Fruit fly (Drosophila melanogaster) whole organism, embryonic: ENCODE results near the gene Trl.
A peak's percentile ranks its signal among the peaks of the same experiment; 100 is the strongest.

ENCODE experiments used
- Ada2b ChIP-seq: fragments of 200-800 bp; sonication (Bioruptor generic); IDR thresholded peaks from 2 replicates; pipeline ENCODE4 v1.3.6; 2022; ENCODE audit warnings: missing biosample characterization, missing genetic modification characterization
- Antp ChIP-seq: fragments of 200-800 bp; sonication (Bioruptor generic); optimal IDR thresholded peaks from 3 replicates; lab custom pipeline; 2016; ENCODE audit warnings: missing biosample characterization, missing genetic modification characterization
- Atf-2 ChIP-seq: fragments of 200-800 bp; sonication (Bioruptor generic); optimal IDR thresholded peaks from 2 replicates; lab custom pipeline; 2016; ENCODE audit warnings: missing biosample characterization, missing genetic modification characterization
- Blimp-1 ChIP-seq: fragments of 200-800 bp; sonication (Bioruptor generic); optimal IDR thresholded peaks from 3 replicates; lab custom pipeline; 2018; ENCODE audit warnings: missing biosample characterization, missing genetic modification characterization, mild to moderate bottlenecking, moderate library complexity, missing genetic modification reagents
- Bteb2 ChIP-seq: fragments of 200-800 bp; sonication (Bioruptor generic); optimal IDR thresholded peaks from 2 replicates; lab custom pipeline; 2016; ENCODE audit warnings: missing biosample characterization, missing genetic modification characterization
- CG10209 ChIP-seq: fragments of 200-800 bp; sonication (Bioruptor generic); optimal IDR thresholded peaks from 3 replicates; lab custom pipeline; 2017; ENCODE audit warnings: missing biosample characterization, mild to moderate bottlenecking, missing genetic modification characterization, missing genetic modification reagents
- CG11247 ChIP-seq: fragments of 200-800 bp; sonication (Bioruptor generic); IDR thresholded peaks from 2 replicates; pipeline ENCODE4 v1.3.6; 2022; ENCODE audit warnings: missing biosample characterization, missing genetic modification characterization
- CG12071 ChIP-seq: fragments of 200-800 bp; sonication (Bioruptor generic); optimal IDR thresholded peaks from 3 replicates; lab custom pipeline; 2018; ENCODE audit warnings: missing biosample characterization, mild to moderate bottlenecking, missing genetic modification characterization
- CG17328 ChIP-seq: fragments of 200-800 bp; sonication (Bioruptor generic); IDR thresholded peaks from 2 replicates; pipeline ENCODE4 v1.3.6; 2022; ENCODE audit warnings: missing biosample characterization, missing genetic modification characterization
- CG2120 ChIP-seq: fragments of 200-800 bp; sonication (Bioruptor generic); optimal IDR thresholded peaks from 3 replicates; lab custom pipeline; 2016; ENCODE audit warnings: missing biosample characterization, missing genetic modification characterization
- CG2202 ChIP-seq: fragments of 200-800 bp; sonication (Bioruptor generic); optimal IDR thresholded peaks from 2 replicates; lab custom pipeline; 2018; ENCODE audit warnings: missing biosample characterization, mild to moderate bottlenecking, missing genetic modification characterization
- CG2678 ChIP-seq: fragments of 200-800 bp; sonication (Bioruptor generic); optimal IDR thresholded peaks from 3 replicates; lab custom pipeline; 2019; ENCODE audit warnings: missing biosample characterization, mild to moderate bottlenecking, missing genetic modification characterization, moderate library complexity
- CG34224 ChIP-seq: fragments of 200-800 bp; sonication (Bioruptor generic); IDR thresholded peaks from 3 replicates; pipeline ENCODE4 v1.3.6; 2022; ENCODE audit warnings: missing biosample characterization, missing genetic modification characterization; ENCODE audit not compliant: partially characterized antibody
- CG34422 ChIP-seq: fragments of 200-800 bp; sonication (Bioruptor generic); IDR thresholded peaks from 3 replicates; pipeline ENCODE4 v1.3.6; 2022; ENCODE audit warnings: missing biosample characterization, missing genetic modification characterization
- CG4360 ChIP-seq: fragments of 200-800 bp; sonication (Bioruptor generic); IDR thresholded peaks from 2 replicates; pipeline ENCODE4 v1.3.6; 2022; ENCODE audit warnings: missing biosample characterization, missing genetic modification characterization
- CG4404 ChIP-seq: fragments of 200-800 bp; sonication (Bioruptor generic); IDR thresholded peaks from 2 replicates; pipeline ENCODE4 v1.3.6; 2022; ENCODE audit warnings: missing biosample characterization, missing genetic modification characterization
- CG8089 ChIP-seq: fragments of 200-800 bp; sonication (Bioruptor generic); optimal IDR thresholded peaks from 3 replicates; lab custom pipeline; 2016; ENCODE audit warnings: missing biosample characterization, missing genetic modification characterization
- CG8290 ChIP-seq, 3 experiments: fragments of 200-800 bp; sonication (Bioruptor generic); optimal IDR thresholded peaks; 2 replicates each; lab custom pipeline; 2016 to 2019; ENCODE audit warnings: missing biosample characterization in 3 of 3, missing genetic modification characterization in 3 of 3, mild to moderate bottlenecking in 2 of 3, moderate library complexity in 1 of 3
- Chrac-16 ChIP-seq: fragments of 200-800 bp; sonication (Bioruptor generic); optimal IDR thresholded peaks from 3 replicates; lab custom pipeline; 2016; ENCODE audit warnings: missing biosample characterization, missing genetic modification characterization
- Dbx ChIP-seq: fragments of 200-800 bp; sonication (Bioruptor generic); IDR thresholded peaks from 3 replicates; pipeline ENCODE4 v1.3.6; 2022; ENCODE audit warnings: missing biosample characterization, missing genetic modification characterization
- E2f1 ChIP-seq: fragments of 200-800 bp; sonication (Bioruptor generic); IDR thresholded peaks from 2 replicates; pipeline ENCODE4 v1.3.6; 2022; ENCODE audit warnings: missing biosample characterization, missing genetic modification characterization
- Eip74EF ChIP-seq, 2 experiments: fragments of 200-800 bp in 1 of 2; fragments of >200 bp in 1 of 2; sonication (Bioruptor generic) in 1 of 2; optimal IDR thresholded peaks; 2 replicates each; lab custom pipeline; 2017 to 2019; ENCODE audit warnings: missing biosample characterization in 2 of 2, missing genetic modification characterization in 2 of 2, mild to moderate bottlenecking in 1 of 2, moderate library complexity in 1 of 2
- Ets97D ChIP-seq: fragments of 200-800 bp; sonication (Bioruptor generic); optimal IDR thresholded peaks from 3 replicates; lab custom pipeline; 2016; ENCODE audit warnings: missing biosample characterization, missing genetic modification characterization
- Jarid2 ChIP-seq: fragments of 200-800 bp; sonication (Bioruptor generic); optimal IDR thresholded peaks from 3 replicates; lab custom pipeline; 2017; ENCODE audit warnings: mild to moderate bottlenecking, missing biosample characterization, missing genetic modification reagents, missing genetic modification characterization
- NfI ChIP-seq: fragments of 200-800 bp; sonication (Bioruptor generic); optimal IDR thresholded peaks from 3 replicates; lab custom pipeline; 2018; ENCODE audit warnings: missing biosample characterization, mild to moderate bottlenecking, missing genetic modification characterization, moderate library complexity
- Optix ChIP-seq: fragments of 200-800 bp; sonication (Bioruptor generic); IDR thresholded peaks from 3 replicates; pipeline ENCODE4 v1.3.6; 2022; ENCODE audit warnings: missing biosample characterization, missing genetic modification characterization
- Six4 ChIP-seq: fragments of 200-800 bp; sonication (Bioruptor generic); optimal IDR thresholded peaks from 2 replicates; lab custom pipeline; 2016; ENCODE audit warnings: missing biosample characterization, missing genetic modification characterization
- Sox102F ChIP-seq: fragments of 200-800 bp; sonication (Bioruptor generic); optimal IDR thresholded peaks from 2 replicates; lab custom pipeline; 2018; ENCODE audit warnings: missing biosample characterization, mild to moderate bottlenecking, missing genetic modification characterization, moderate library complexity
- Taf1 ChIP-seq: fragments of 200-800 bp; sonication (Bioruptor generic); IDR thresholded peaks from 2 replicates; pipeline ENCODE4 v1.3.6; 2022; ENCODE audit warnings: missing biosample characterization, missing genetic modification characterization
- ab ChIP-seq: fragments of 200-800 bp; sonication (Bioruptor generic); optimal IDR thresholded peaks from 2 replicates; lab custom pipeline; 2016; ENCODE audit warnings: missing biosample characterization, missing genetic modification characterization
- btn ChIP-seq: fragments of 200-800 bp; sonication (Bioruptor generic); optimal IDR thresholded peaks from 2 replicates; lab custom pipeline; 2016; ENCODE audit warnings: missing biosample characterization, missing genetic modification characterization
- crc ChIP-seq: fragments of 200-800 bp; sonication (Bioruptor generic); optimal IDR thresholded peaks from 2 replicates; lab custom pipeline; 2016; ENCODE audit warnings: missing biosample characterization, missing genetic modification characterization
- cwo ChIP-seq: fragments of 200-800 bp; sonication (Bioruptor generic); optimal IDR thresholded peaks from 3 replicates; lab custom pipeline; 2017; ENCODE audit warnings: missing biosample characterization, missing genetic modification characterization, mild to moderate bottlenecking, moderate library complexity, missing genetic modification reagents
- disco-r ChIP-seq: fragments of 200-800 bp; sonication (Bioruptor generic); optimal IDR thresholded peaks from 2 replicates; lab custom pipeline; 2016; ENCODE audit warnings: missing biosample characterization, missing genetic modification characterization
- dpn ChIP-seq, 2 experiments: fragments of 200-800 bp; sonication (Bioruptor generic); optimal IDR thresholded peaks; 3 replicates each; lab custom pipeline; 2016; ENCODE audit warnings: missing biosample characterization in 2 of 2, missing genetic modification characterization in 2 of 2
- ems ChIP-seq: fragments of 200-800 bp; sonication (Bioruptor generic); optimal IDR thresholded peaks from 3 replicates; lab custom pipeline; 2016; ENCODE audit warnings: missing biosample characterization, missing genetic modification characterization
- eve ChIP-seq, 2 experiments: fragments of >200 bp; optimal IDR thresholded peaks; 2 replicates each; lab custom pipeline; 2017; ENCODE audit warnings: missing biosample characterization in 2 of 2, missing genetic modification characterization in 2 of 2
- exex ChIP-seq: fragments of 200-800 bp; sonication (Bioruptor generic); optimal IDR thresholded peaks from 4 replicates; lab custom pipeline; 2018; ENCODE audit warnings: missing biosample characterization, mild to moderate bottlenecking, missing genetic modification characterization, moderate library complexity
- fd102C ChIP-seq: fragments of 200-800 bp; sonication (Bioruptor generic); optimal IDR thresholded peaks from 2 replicates; lab custom pipeline; 2018; ENCODE audit warnings: missing biosample characterization, mild to moderate bottlenecking, missing genetic modification characterization, moderate library complexity
- gce ChIP-seq: fragments of 200-800 bp; sonication (Bioruptor generic); IDR thresholded peaks from 3 replicates; pipeline ENCODE4 v1.3.6; 2022; ENCODE audit warnings: missing biosample characterization, missing genetic modification characterization
- grau ChIP-seq: fragments of 200-800 bp; optimal IDR thresholded peaks from 3 replicates; lab custom pipeline; 2019; ENCODE audit warnings: missing biosample characterization, mild to moderate bottlenecking, missing genetic modification characterization, moderate library complexity
- hb ChIP-seq: fragments of 200-800 bp; sonication (Bioruptor generic); IDR thresholded peaks from 3 replicates; pipeline ENCODE4 v1.3.6; 2022; ENCODE audit warnings: missing biosample characterization, missing genetic modification characterization; ENCODE audit not compliant: partially characterized antibody
- insv ChIP-seq, 2 experiments: fragments of 200-800 bp; sonication (Bioruptor generic); optimal IDR thresholded peaks; 3 replicates each; lab custom pipeline; 2016 to 2018; ENCODE audit warnings: missing biosample characterization in 2 of 2, missing genetic modification characterization in 2 of 2
- nerfin-1 ChIP-seq: fragments of 200-800 bp; sonication (Bioruptor generic); optimal IDR thresholded peaks from 3 replicates; lab custom pipeline; 2019; ENCODE audit warnings: missing biosample characterization, mild to moderate bottlenecking, missing genetic modification characterization, moderate library complexity
- seq ChIP-seq: fragments of 200-800 bp; sonication (Bioruptor generic); IDR thresholded peaks from 2 replicates; pipeline ENCODE4 v1.3.6; 2022; ENCODE audit warnings: missing biosample characterization, missing genetic modification characterization
- vnd ChIP-seq: fragments of 200-800 bp; sonication (Bioruptor generic); IDR thresholded peaks from 3 replicates; pipeline ENCODE4 v1.3.6; 2022; ENCODE audit warnings: missing biosample characterization, missing genetic modification characterization; ENCODE audit not compliant: partially characterized antibody
- z ChIP-seq: fragments of 200-800 bp; sonication (Bioruptor generic); IDR thresholded peaks from 3 replicates; pipeline ENCODE4 v1.3.6; 2022; ENCODE audit warnings: missing biosample characterization, missing genetic modification characterization
- zfh2 ChIP-seq: fragments of 200-800 bp; sonication (Bioruptor generic); optimal IDR thresholded peaks from 2 replicates; lab custom pipeline; 2016; ENCODE audit warnings: missing biosample characterization, missing genetic modification characterization

The Trl gene

DNA sequence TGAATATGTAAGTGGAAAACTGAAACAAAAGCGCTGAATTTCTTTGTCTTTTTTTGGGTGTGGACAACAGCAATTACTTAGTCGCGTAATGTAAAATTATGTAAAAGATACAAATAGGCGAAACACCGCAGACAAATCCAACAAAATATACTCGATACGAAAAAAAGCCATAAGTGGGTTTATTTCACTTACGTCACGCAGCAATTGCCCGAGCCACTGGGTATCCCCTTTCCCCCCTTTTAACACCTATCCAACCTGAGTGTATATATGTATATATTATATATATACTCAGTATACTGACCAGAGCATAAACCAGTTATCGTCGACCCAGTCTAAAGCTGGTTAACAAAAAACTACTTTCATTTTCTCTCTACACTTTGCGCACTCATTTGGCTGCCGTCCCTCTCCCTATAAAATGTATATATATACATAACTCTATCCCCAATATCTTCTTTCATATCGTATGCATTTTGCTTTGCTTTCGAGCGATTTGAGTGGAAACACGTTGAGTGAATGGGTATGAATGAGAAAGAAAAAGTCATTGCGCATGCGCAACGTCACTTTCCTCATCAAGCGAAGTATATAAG is 17.6 kb downstream of the Trl start (continued):
- TF ChIP-seq Blimp-1 (GFP tag; lab: Kevin White, UChicago), result peak; percentile 98
- TF ChIP-seq z, result peak; percentile 92

DNA sequence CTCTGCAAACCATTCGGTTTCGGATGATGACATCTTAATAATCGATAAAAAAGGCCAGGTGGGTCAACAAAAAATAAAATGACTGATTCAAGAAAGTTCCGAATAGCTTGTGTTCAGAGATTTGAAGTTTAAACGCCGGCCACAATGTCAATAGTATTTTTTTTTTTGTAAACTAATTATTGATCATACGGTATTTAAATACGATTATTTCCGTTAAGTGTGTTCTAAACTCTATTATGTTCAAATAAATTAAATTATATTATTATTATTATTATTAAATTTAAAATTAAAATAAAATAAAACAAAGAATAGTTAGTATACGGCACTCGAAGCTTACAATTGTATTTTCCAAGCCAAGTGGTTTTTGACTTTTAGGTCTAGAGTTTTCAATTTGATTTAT is 27.4 kb downstream of the Trl start, which contains the start of gene CG13471:
Gene CG13471 (minus strand): TSS at position 101 of the 400 bp plus-strand sequence.
- TF ChIP-seq fd102C (GFP tag; lab: Kevin White, UChicago), result no peak
- TF ChIP-seq Six4 (GFP tag; lab: Kevin White, UChicago), result no peak
- no peak for TF ChIP-seq CG10209
- TF ChIP-seq vnd, result no peak
- TF ChIP-seq btn (GFP tag; lab: Kevin White, UChicago), result no peak
- TF ChIP-seq Taf1 (GFP tag; lab: Robert Waterston, UW), result no peak
- no peak for TF ChIP-seq CG34224 (GFP tag; lab: Robert Waterston, UW)
- TF ChIP-seq exex, result no peak
- no peak for TF ChIP-seq ab
- no peak for TF ChIP-seq Ets97D (GFP tag; lab: Kevin White, UChicago)
- no peak for TF ChIP-seq CG12071 (GFP tag; lab: Kevin White, UChicago)
- TF ChIP-seq CG8089 (GFP tag; lab: Kevin White, UChicago), result no peak
- no peak for TF ChIP-seq disco-r
- TF ChIP-seq crc, result no peak
- no peak for TF ChIP-seq E2f1 (GFP tag; lab: Robert Waterston, UW)
- no peak for TF ChIP-seq Bteb2 (GFP tag; lab: Kevin White, UChicago)
- TF ChIP-seq Jarid2, result no peak

DNA sequence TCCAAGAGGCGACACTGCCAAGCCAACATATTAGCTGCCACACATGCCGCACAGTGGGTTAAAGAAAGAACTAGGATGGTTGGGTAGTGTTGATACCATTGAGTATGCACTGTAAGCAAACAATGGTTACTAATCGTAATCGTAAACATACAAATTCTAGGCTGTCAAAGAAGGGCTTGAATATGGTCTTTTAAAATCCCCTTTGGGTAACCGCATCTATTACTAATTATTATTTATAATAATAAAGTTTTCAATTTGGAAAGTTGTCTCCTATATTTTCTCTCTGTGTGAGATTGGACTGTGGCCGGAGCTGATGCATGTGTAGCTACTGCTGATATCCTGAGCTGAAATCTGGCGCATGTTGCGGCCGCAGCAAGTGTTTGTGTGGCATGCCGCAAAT is 29.1 kb downstream of the Trl start:
- TF ChIP-seq CG2202 (no peak), Atf-2 (GFP tag; lab: Kevin White, UChicago) (no peak), seq (GFP tag; lab: Robert Waterston, UW) (no peak), CG8290 (GFP tag; optimal IDR thresholded peaks at IDR 0.05; lab: Kevin White, UChicago) (no peak), CG8290 (tag; optimal IDR thresholded peaks at IDR 0.05; lab: Kevin White, UChicago) (no peak), grau (tag; lab: Kevin White, UChicago) (no peak), gce (GFP tag; lab: Robert Waterston, UW) (no peak), Ada2b (GFP tag; lab: Robert Waterston, UW) (no peak), Dbx (GFP tag; lab: Robert Waterston, UW) (no peak), NfI (GFP tag; lab: Kevin White, UChicago) (no peak), CG11247 (GFP tag; lab: Robert Waterston, UW) (no peak), Eip74EF (GFP tag; optimal IDR thresholded peaks at IDR 0.05; lab: Kevin White, UChicago) (no peak), insv (GFP tag; optimal IDR thresholded peaks at IDR 0.05; lab: Kevin White, UChicago) (no peak), CG8089 (GFP tag; lab: Kevin White, UChicago) (no peak), ems (GFP tag; lab: Kevin White, UChicago) (no peak), CG17328 (GFP tag; lab: Robert Waterston, UW) (0 out of 2 replicates have a peak, but pooled peaks have one; percentile 9), Antp (no peak), cwo (GFP tag; lab: Kevin White, UChicago) (no peak), CG4360 (GFP tag; lab: Robert Waterston, UW) (no peak), CG4404 (GFP tag; lab: Robert Waterston, UW) (peak; percentile 43; the same call in 1 of the 2 replicates), Optix (GFP tag; lab: Robert Waterston, UW) (no peak), Sox102F (peak; percentile 1), eve (GFP tag; optimal IDR thresholded peaks at IDR 0.05; lab: Kevin White, UChicago) (no peak), zfh2 (GFP tag; lab: Kevin White, UChicago) (no peak), CG34422 (GFP tag; lab: Robert Waterston, UW) (no peak), CG2678 (tag; lab: Kevin White, UChicago) (no peak), dpn (GFP tag; optimal IDR thresholded peaks at IDR 0.05; lab: Kevin White, UChicago) (no peak), Chrac-16 (GFP tag; lab: Kevin White, UChicago) (no peak), nerfin-1 (tag; lab: Kevin White, UChicago) (no peak), CG2120 (no peak), hb (GFP tag; lab: Robert Waterston, UW) (no peak)
